Worm (Caenorhabditis elegans) whole organism, L4 larva: ENCODE data around the gene T23G7.2.

Experiments
- D1046.2 ChIP-seq: fragments of 200-800 bp; sonication (Bioruptor generic); IDR thresholded peaks from 2 replicates; pipeline ENCODE4 v1.3.6; 2022; ENCODE audit warnings: missing genetic modification characterization, missing compliant biosample characterization
- F37D6.2 ChIP-seq: sonication (generic microtip); optimal IDR thresholded peaks from 2 replicates; lab custom pipeline; 2016; ENCODE audit warnings: mild to moderate bottlenecking, missing genetic modification characterization, missing compliant biosample characterization
- F44E2.7 ChIP-seq: fragments of 200-800 bp; sonication (Bioruptor generic); IDR thresholded peaks from 2 replicates; pipeline ENCODE4 v2.1.2; 2022; ENCODE audit warnings: missing genetic modification characterization, missing compliant biosample characterization
- T26A8.4 ChIP-seq: fragments of 200-800 bp; sonication (Bioruptor generic); IDR thresholded peaks from 2 replicates; pipeline ENCODE4 v1.3.6; 2022; ENCODE audit warnings: missing genetic modification characterization, missing compliant biosample characterization
- ZK546.5 ChIP-seq, 2 experiments: sonication (generic microtip); optimal IDR thresholded peaks; 2 replicates each; lab custom pipeline; 2017; ENCODE audit warnings: missing biosample characterization in 2 of 2, missing genetic modification characterization in 2 of 2
- aha-1 ChIP-seq: fragments of 150-350 bp; peaks from one replicate; lab custom pipeline; 2014; ENCODE audit warnings: missing biosample characterization, missing genetic modification characterization
- aly-2 ChIP-seq: sonication (generic microtip); optimal IDR thresholded peaks from 2 replicates; lab custom pipeline; 2018; ENCODE audit warnings: missing biosample characterization, missing genetic modification characterization
- ceh-28 ChIP-seq: fragments of 150-350 bp; optimal IDR thresholded peaks from 2 replicates; lab custom pipeline; 2014; ENCODE audit warnings: missing biosample characterization, missing genetic modification reagents, missing genetic modification characterization
- ceh-44 ChIP-seq: fragments of 200-800 bp; sonication (Bioruptor generic); IDR thresholded peaks from 2 replicates; pipeline ENCODE4 v1.3.6; 2022; ENCODE audit warnings: missing genetic modification reagents, missing genetic modification characterization, missing compliant biosample characterization
- ceh-82 ChIP-seq: sonication (generic microtip); optimal IDR thresholded peaks from 2 replicates; lab custom pipeline; 2017; ENCODE audit warnings: missing biosample characterization, missing genetic modification characterization
- dmd-6 ChIP-seq: fragments of 200-800 bp; sonication (Bioruptor generic); IDR thresholded peaks from 2 replicates; pipeline ENCODE4 v1.3.6; 2022; ENCODE audit warnings: missing genetic modification reagents, missing genetic modification characterization, missing compliant biosample characterization
- dmd-8 ChIP-seq: fragments of 200-800 bp; sonication (Bioruptor generic); IDR thresholded peaks from 2 replicates; pipeline ENCODE4 v1.3.6; 2022; ENCODE audit warnings: missing genetic modification characterization, missing compliant biosample characterization
- dmd-9 ChIP-seq: fragments of 200-800 bp; sonication (Bioruptor generic); IDR thresholded peaks from 2 replicates; pipeline ENCODE4 v1.3.6; 2022; ENCODE audit warnings: missing genetic modification reagents, missing genetic modification characterization, missing compliant biosample characterization
- dve-1 ChIP-seq: sonication (generic microtip); optimal IDR thresholded peaks from 2 replicates; lab custom pipeline; 2017; ENCODE audit warnings: antibody characterized with exemption, mild to moderate bottlenecking, missing genetic modification characterization, missing compliant biosample characterization; ENCODE audit not compliant: insufficient read depth
- hmg-1.1 ChIP-seq: fragments of 200-800 bp; sonication (Bioruptor generic); IDR thresholded peaks from 2 replicates; pipeline ENCODE4 v1.3.6; 2022; ENCODE audit warnings: missing genetic modification reagents, missing genetic modification characterization, missing compliant biosample characterization
- lin-13 ChIP-seq: fragments of 150-350 bp; optimal IDR thresholded peaks from 2 replicates; lab custom pipeline; 2014; ENCODE audit warnings: missing biosample characterization, missing genetic modification reagents, missing genetic modification characterization
- lin-38 ChIP-seq: fragments of 200-800 bp; sonication (Bioruptor generic); IDR thresholded peaks from 2 replicates; pipeline ENCODE4 v1.3.6; 2022; ENCODE audit warnings: missing genetic modification reagents, missing genetic modification characterization, missing compliant biosample characterization
- lin-39 ChIP-seq: fragments of 150-350 bp; optimal IDR thresholded peaks from 2 replicates; lab custom pipeline; 2014; ENCODE audit warnings: missing biosample characterization, missing genetic modification reagents, missing genetic modification characterization
- lir-3 ChIP-seq: sonication (generic microtip); optimal IDR thresholded peaks from 2 replicates; lab custom pipeline; 2016; ENCODE audit warnings: mild to moderate bottlenecking, missing genetic modification characterization, missing compliant biosample characterization
- madf-5 ChIP-seq, 2 experiments: fragments of 200-800 bp; sonication (Bioruptor generic); IDR thresholded peaks; 2 replicates each; pipeline ENCODE4 v1.3.6; 2022; ENCODE audit warnings: missing compliant biosample characterization in 2 of 2, missing genetic modification characterization in 2 of 2
- mdt-29 ChIP-seq: fragments of 200-800 bp; sonication (Bioruptor generic); IDR thresholded peaks from 2 replicates; pipeline ENCODE4 v1.3.6; 2022; ENCODE audit warnings: missing genetic modification reagents, missing genetic modification characterization, missing compliant biosample characterization
- mep-1 ChIP-seq: fragments of 150-350 bp; sonication (generic microtip); optimal IDR thresholded peaks from 3 replicates; lab custom pipeline; 2014; ENCODE audit warnings: missing biosample characterization, missing genetic modification characterization
- mxl-3 ChIP-seq: fragments of 200-800 bp; sonication (Bioruptor generic); optimal IDR thresholded peaks from 2 replicates; lab custom pipeline; 2018; ENCODE audit warnings: mild to moderate bottlenecking, missing genetic modification characterization, missing compliant biosample characterization
- nhr-10 ChIP-seq: fragments of 150-350 bp; optimal IDR thresholded peaks from 2 replicates; lab custom pipeline; 2014; ENCODE audit warnings: missing biosample characterization, missing genetic modification characterization
- nhr-11 ChIP-seq: fragments of 150-350 bp; optimal IDR thresholded peaks from 2 replicates; lab custom pipeline; 2014; ENCODE audit warnings: missing biosample characterization, missing genetic modification characterization
- nhr-42 ChIP-seq: fragments of 200-800 bp; sonication (Bioruptor generic); IDR thresholded peaks from 2 replicates; pipeline ENCODE4 v1.3.6; 2022; ENCODE audit warnings: missing genetic modification characterization, missing compliant biosample characterization
- nhr-48 ChIP-seq: sonication (generic microtip); optimal IDR thresholded peaks from 2 replicates; lab custom pipeline; 2016; ENCODE audit warnings: mild to moderate bottlenecking, missing genetic modification characterization, missing compliant biosample characterization
- pha-4 ChIP-seq, 2 experiments: fragments of 150-350 bp in 1 of 2; fragments of 200-800 bp in 1 of 2; sonication (Bioruptor generic) in 1 of 2; IDR thresholded peaks in 1 of 2; optimal IDR thresholded peaks in 1 of 2; 2 replicates each; pipeline versions ENCODE4 v1.3.6 to Lab custom; 2014 to 2022; ENCODE audit warnings: missing genetic modification characterization in 2 of 2, missing genetic modification reagents in 2 of 2, missing biosample characterization in 1 of 2, missing compliant biosample characterization in 1 of 2
- skn-1 ChIP-seq: fragments of 150-350 bp; optimal IDR thresholded peaks from 2 replicates; lab custom pipeline; 2014; ENCODE audit warnings: missing biosample characterization, missing genetic modification characterization
- spr-1 ChIP-seq: sonication (generic microtip); optimal IDR thresholded peaks from 2 replicates; lab custom pipeline; 2016; ENCODE audit warnings: mild to moderate bottlenecking, missing genetic modification characterization, missing compliant biosample characterization
- spr-3 ChIP-seq: fragments of 200-800 bp; sonication (Bioruptor generic); optimal IDR thresholded peaks from 2 replicates; lab custom pipeline; 2018; ENCODE audit warnings: mild to moderate bottlenecking, missing genetic modification characterization, missing compliant biosample characterization
- tag-97 ChIP-seq: fragments of 200-800 bp; sonication (Bioruptor generic); IDR thresholded peaks from 2 replicates; pipeline ENCODE4 v1.3.6; 2022; ENCODE audit warnings: missing genetic modification characterization, missing compliant biosample characterization
- unc-39 ChIP-seq: sonication (generic microtip); optimal IDR thresholded peaks from 2 replicates; lab custom pipeline; 2017; ENCODE audit warnings: missing biosample characterization, missing genetic modification characterization
- unc-62 ChIP-seq, 3 experiments: fragments of 150-350 bp in 1 of 3; sonication (generic microtip); optimal IDR thresholded peaks in 2 of 3; peaks in 1 of 3; 1 replicate in 1 of 3; 2 replicates in 2 of 3; lab custom pipeline; 2014 to 2017; ENCODE audit warnings: missing biosample characterization in 3 of 3, missing genetic modification characterization in 3 of 3, missing genetic modification reagents in 3 of 3, missing genotype in 1 of 3
- ztf-7 ChIP-seq: fragments of 150-350 bp; optimal IDR thresholded peaks from 2 replicates; lab custom pipeline; 2014; ENCODE audit warnings: missing biosample characterization, missing genetic modification characterization

The T23G7.2 gene

ce11 chrII:9144366-9144765 lies 28.4 kb downstream of the T23G7.2 start (continued):
- TF ChIP-seq D1046.2 (GFP tag; lab: Robert Waterston, UW), result no peak

- TF ChIP-seq aly-2 (tag; lab: Kevin White, UChicago) (no peak), unc-62 (GFP tag; optimal IDR thresholded peaks at IDR 0.05 in 1 of 2; lab: Kevin White, UChicago) (peak in 1 of 2 experiments; percentile 93), unc-62 (tag; optimal IDR thresholded peaks at IDR 0.05; lab: Kevin White, UChicago) (no peak)
Observed at ce11 chrII:9143795-9144194, 29.0 kb downstream of the T23G7.2 start.

ce11 chrII:9141110-9141509 lies 31.6 kb downstream of the T23G7.2 start:
- TF ChIP-seq unc-62 (GFP tag; optimal IDR thresholded peaks at IDR 0.05 in 1 of 2; lab: Kevin White, UChicago), result peak in 1 of 2 experiments; percentile 52
- no peak for TF ChIP-seq unc-62 (tag; optimal IDR thresholded peaks at IDR 0.05; lab: Kevin White, UChicago)
- TF ChIP-seq skn-1 (tag; lab: Kevin White, UChicago), result no peak
- TF ChIP-seq, all 104 proteins: peak for 1

- no peak for TF ChIP-seq ztf-7 (tag; lab: Kevin White, UChicago)
- peak; percentile 42 for TF ChIP-seq aha-1 (tag; lab: Kevin White, UChicago)
- TF ChIP-seq, all 104 proteins: peak for 1
Observed at ce11 chrII:9139172-9139700, 33.5 kb downstream of the T23G7.2 start, which contains the start of gene Y9C2UA.1. Gene Y9C2UA.1, plus strand, starts transcription at chrII:9139650.

ce11 chrII:9137803-9138202 lies 34.9 kb downstream of the T23G7.2 start, which contains the start of gene C16D2.3:
Gene C16D2.3, plus strand, starts transcription at chrII:9138103.
- no peak for TF ChIP-seq nhr-42 (GFP tag; lab: Robert Waterston, UW)
- no peak for TF ChIP-seq tag-97 (GFP tag; lab: Robert Waterston, UW)
- no peak for TF ChIP-seq spr-3 (GFP tag; lab: Kevin White, UChicago)
- no peak for TF ChIP-seq lir-3 (tag; lab: Kevin White, UChicago)
- no peak for TF ChIP-seq dve-1 (tag; lab: Kevin White, UChicago)
- no peak for TF ChIP-seq F44E2.7 (GFP tag; lab: Robert Waterston, UW)
- TF ChIP-seq nhr-48, result no peak
- no peak for TF ChIP-seq ceh-44 (GFP tag; lab: Robert Waterston, UW)
- no peak for TF ChIP-seq lin-39 (tag; lab: Kevin White, UChicago)
- no peak for TF ChIP-seq mxl-3
- TF ChIP-seq ceh-28 (tag; lab: Kevin White, UChicago), result no peak
- no peak for TF ChIP-seq D1046.2 (GFP tag; lab: Robert Waterston, UW)
- TF ChIP-seq mdt-29 (GFP tag; lab: Robert Waterston, UW), result no peak
- no peak for TF ChIP-seq pha-4 (GFP tag; IDR thresholded peaks at IDR 0.05; lab: Robert Waterston, UW)
- no peak for TF ChIP-seq pha-4 (tag; optimal IDR thresholded peaks at IDR 0.05; lab: Kevin White, UChicago)
- TF ChIP-seq unc-39 (tag; lab: Kevin White, UChicago), result no peak
- TF ChIP-seq skn-1 (tag; lab: Kevin White, UChicago), result no peak
- no peak for TF ChIP-seq ceh-82 (tag; lab: Kevin White, UChicago)
- TF ChIP-seq ZK546.5 (tag; optimal IDR thresholded peaks at IDR 0.05; lab: Kevin White, UChicago), result no peak
- TF ChIP-seq lin-13 (GFP tag; lab: Kevin White, UChicago), result no peak

ce11 chrII:9135878-9136277 lies 36.9 kb downstream of the T23G7.2 start, which contains the start of gene nlp-78:
Gene nlp-78, plus strand, starts transcription at chrII:9136178.
- TF ChIP-seq dmd-9 (GFP tag; lab: Robert Waterston, UW) (no peak), spr-1 (tag; lab: Kevin White, UChicago) (no peak), dmd-8 (no peak), T26A8.4 (GFP tag; lab: Robert Waterston, UW) (no peak), madf-5 (GFP tag; IDR thresholded peaks at IDR 0.05; lab: Robert Waterston, UW) (no peak), F37D6.2 (tag; lab: Kevin White, UChicago) (no peak), aha-1 (tag; lab: Kevin White, UChicago) (no peak), hmg-1.1 (GFP tag; lab: Robert Waterston, UW) (no peak), ZK546.5 (tag; optimal IDR thresholded peaks at IDR 0.05; lab: Kevin White, UChicago) (no peak), nhr-48 (no peak), mep-1 (tag; lab: Kevin White, UChicago) (no peak), dmd-6 (GFP tag; lab: Robert Waterston, UW) (no peak), lin-38 (GFP tag; lab: Robert Waterston, UW) (no peak), nhr-11 (tag; lab: Kevin White, UChicago) (no peak), nhr-10 (no peak), unc-39 (tag; lab: Kevin White, UChicago) (no peak), lir-3 (tag; lab: Kevin White, UChicago) (no peak)
